Fruit fly (Drosophila melanogaster): ENCODE measurements around the gene mtTFB1.

DNA sequence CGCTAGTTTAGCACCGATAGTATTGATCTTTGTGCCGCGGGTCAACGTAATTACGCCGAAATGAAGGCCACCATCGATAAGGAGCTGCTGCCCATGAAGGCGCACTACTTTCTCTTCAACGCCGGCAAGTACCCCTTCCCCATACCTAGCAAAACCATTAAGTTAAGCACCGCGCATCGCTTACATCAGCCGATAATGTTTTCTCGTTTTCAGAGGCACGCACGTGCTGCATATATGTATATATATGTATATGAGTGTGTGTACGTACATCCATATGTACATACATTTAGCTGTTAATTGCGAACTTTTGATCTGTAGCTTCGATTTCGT, 24.3 kb upstream of the mtTFB1 start:
- no peak for TF ChIP-seq gl (tag; optimal IDR thresholded peaks at IDR 0.05)
- TF ChIP-seq CG13204 (GFP tag; optimal IDR thresholded peaks at IDR 0.05): no peak
- TF ChIP-seq D1 (tag; optimal IDR thresholded peaks at IDR 0.05): no peak
- no peak for TF ChIP-seq CG15710 (tag; optimal IDR thresholded peaks at IDR 0.05)
- no peak for TF ChIP-seq CG8301 (tag; optimal IDR thresholded peaks at IDR 0.05)
- TF ChIP-seq CG17806 (tag; optimal IDR thresholded peaks at IDR 0.05): no peak
- TF ChIP-seq Snoo (tag; optimal IDR thresholded peaks at IDR 0.05): no peak
- no peak for TF ChIP-seq CG12605 (GFP tag; IDR thresholded peaks at IDR 0.05)
